Fruit fly (Drosophila melanogaster): ENCODE data around the gene CG1113.
A peak's percentile ranks its signal among the peaks of the same experiment; 100 is the strongest.

The CG1113 gene

dm6 chr3R:5217278-5217714 lies 35.7 kb upstream of the CG1113 start, which contains the start of gene cno (continued):
- no peak for TF ChIP-seq CG2120 (GFP tag; optimal IDR thresholded peaks at IDR 0.05)
- peak; percentile 95 for TF ChIP-seq pzg (GFP tag; optimal IDR thresholded peaks at IDR 0.05)
- TF ChIP-seq CG15601 (tag; optimal IDR thresholded peaks at IDR 0.05): peak; percentile 67
- no peak for TF ChIP-seq CG6854 (GFP tag; optimal IDR thresholded peaks at IDR 0.05)
- peak; percentile 41 for TF ChIP-seq CTCF (GFP tag; optimal IDR thresholded peaks at IDR 0.05)
- no peak for TF ChIP-seq CG14667 (GFP tag; IDR thresholded peaks at IDR 0.05)
- TF ChIP-seq ash1 (GFP tag; optimal IDR thresholded peaks at IDR 0.05): no peak
- TF ChIP-seq CG8290 (GFP tag; optimal IDR thresholded peaks at IDR 0.05): peak; percentile 33
- peak in 1 of 2 experiments; percentile 70 for TF ChIP-seq CG8290 (tag; optimal IDR thresholded peaks at IDR 0.05)
- peak; percentile 59 for TF ChIP-seq CG1603 (tag; optimal IDR thresholded peaks at IDR 0.05)
- no peak for TF ChIP-seq CG13775 (GFP tag; optimal IDR thresholded peaks at IDR 0.05)
- TF ChIP-seq pho (GFP tag; optimal IDR thresholded peaks at IDR 0.05): peak; percentile 21
- no peak for TF ChIP-seq nerfin-2 (GFP tag; IDR thresholded peaks at IDR 0.05; ENCODE audit: partially characterized antibody)
- no peak for TF ChIP-seq CG11560 (tag; IDR thresholded peaks at IDR 0.05)
- TF ChIP-seq CG14014 (GFP tag; IDR thresholded peaks at IDR 0.05): no peak
- peak in 1 of 2 experiments; percentile 18 for TF ChIP-seq dpn (GFP tag; optimal IDR thresholded peaks at IDR 0.05)
- TF ChIP-seq tap (tag; optimal IDR thresholded peaks at IDR 0.05): no peak
- no peak for TF ChIP-seq CG7372 (GFP tag; IDR thresholded peaks at IDR 0.05)
- peak; percentile 2 for TF ChIP-seq CG15696 (tag; optimal IDR thresholded peaks at IDR 0.05)
- TF ChIP-seq crp (GFP tag; optimal IDR thresholded peaks at IDR 0.05): no peak
- TF ChIP-seq gt (GFP tag; IDR thresholded peaks at IDR 0.05): no peak
- no peak for TF ChIP-seq Sox102F (GFP tag; optimal IDR thresholded peaks at IDR 0.05)
- no peak for TF ChIP-seq ssp (GFP tag; IDR thresholded peaks at IDR 0.05)
- peak; percentile 56 for TF ChIP-seq HmgZ (tag; optimal IDR thresholded peaks at IDR 0.05)
- TF ChIP-seq run (tag; optimal IDR thresholded peaks at IDR 0.05): no peak
- peak; percentile 43 for TF ChIP-seq CG2712 (tag; optimal IDR thresholded peaks at IDR 0.05)
- TF ChIP-seq Med (GFP tag): peak; percentile 89
- no peak for TF ChIP-seq CG9817 (tag; optimal IDR thresholded peaks at IDR 0.05)
- no peak for TF ChIP-seq CG31224 (GFP tag; IDR thresholded peaks at IDR 0.05)
- no peak for TF ChIP-seq br (optimal IDR thresholded peaks at IDR 0.05)
- TF ChIP-seq Elba2 (GFP tag; optimal IDR thresholded peaks at IDR 0.05): no peak
- TF ChIP-seq CG17802 (tag; optimal IDR thresholded peaks at IDR 0.05): no peak
- TF ChIP-seq CG30431 (GFP tag; optimal IDR thresholded peaks at IDR 0.05): no peak
- no peak for TF ChIP-seq sima (GFP tag; optimal IDR thresholded peaks at IDR 0.05)
- TF ChIP-seq CHES-1-like (GFP tag; optimal IDR thresholded peaks at IDR 0.05): peak; percentile 28
- TF ChIP-seq grn (GFP tag; optimal IDR thresholded peaks at IDR 0.05): no peak
- TF ChIP-seq BEAF-32 (GFP tag; optimal IDR thresholded peaks at IDR 0.05): peak; percentile 59
- no peak for TF ChIP-seq mam (GFP tag; optimal IDR thresholded peaks at IDR 0.05)
- no peak for TF ChIP-seq CG9876 (GFP tag; optimal IDR thresholded peaks at IDR 0.05)
- no peak for TF ChIP-seq dmrt11E (tag; optimal IDR thresholded peaks at IDR 0.05)
- TF ChIP-seq CG11456 (GFP tag; IDR thresholded peaks at IDR 0.05): no peak
- no peak for TF ChIP-seq Hr39 (optimal IDR thresholded peaks at IDR 0.05)
- TF ChIP-seq bigmax (GFP tag; optimal IDR thresholded peaks at IDR 0.05): no peak
- no peak for TF ChIP-seq CG4328 (GFP tag; optimal IDR thresholded peaks at IDR 0.05)
- TF ChIP-seq CG17568 (GFP tag; optimal IDR thresholded peaks at IDR 0.05): no peak
- no peak for TF ChIP-seq tio (GFP tag; optimal IDR thresholded peaks at IDR 0.05)
- no peak for TF ChIP-seq TFAM (GFP tag; optimal IDR thresholded peaks at IDR 0.05)
- peak; percentile 61 for TF ChIP-seq CG17829 (tag; optimal IDR thresholded peaks at IDR 0.05)
- no peak for TF ChIP-seq gcm2 (GFP tag; optimal IDR thresholded peaks at IDR 0.05)
- TF ChIP-seq Ravus (GFP tag; IDR thresholded peaks at IDR 0.05): no peak
- TF ChIP-seq Antp (GFP tag; optimal IDR thresholded peaks at IDR 0.05): no peak
- peak; percentile 94 for TF ChIP-seq CG33213 (GFP tag; optimal IDR thresholded peaks at IDR 0.05)
- no peak for TF ChIP-seq sc (optimal IDR thresholded peaks at IDR 0.05)
- no peak for TF ChIP-seq sc (GFP tag; optimal IDR thresholded peaks at IDR 0.05)

All from whole organism, embryonic.